Worm (Caenorhabditis elegans) whole organism, midembryonic: Measurements from ENCODE around the gene piit-1.

Experiments used
- T22C8.4 ChIP-seq: fragments of 200-800 bp; sonication (Bioruptor generic); IDR thresholded peaks from 2 replicates; pipeline ENCODE4 v1.3.6; 2022; ENCODE audit warnings: missing genetic modification characterization, missing compliant biosample characterization
- cog-1 ChIP-seq: sonication (generic microtip); optimal IDR thresholded peaks from 2 replicates; lab custom pipeline; 2016; ENCODE audit warnings: missing genetic modification characterization, missing compliant biosample characterization
- flt-1 ChIP-seq: fragments of 200-800 bp; sonication (Bioruptor generic); IDR thresholded peaks from 2 replicates; pipeline ENCODE4 v1.3.6; 2022; ENCODE audit warnings: missing genetic modification characterization, missing compliant biosample characterization
- klf-2 ChIP-seq: fragments of 200-800 bp; sonication (Bioruptor generic); conservative IDR thresholded peaks from 2 replicates; pipeline ENCODE4 v1.3.6; 2022; ENCODE audit warnings: missing genetic modification reagents, missing genetic modification characterization, missing compliant biosample characterization
- med-1 ChIP-seq: sonication (generic microtip); optimal IDR thresholded peaks from 2 replicates; lab custom pipeline; 2017; ENCODE audit warnings: missing genetic modification characterization, mild to moderate bottlenecking, missing compliant biosample characterization, antibody characterized with exemption, missing genetic modification reagents; ENCODE audit not compliant: insufficient read depth
- ref-1 ChIP-seq: fragments of 200-800 bp; sonication (Bioruptor generic); conservative IDR thresholded peaks from 2 replicates; pipeline ENCODE4 v1.3.6; 2022; ENCODE audit warnings: missing genetic modification reagents, missing genetic modification characterization, missing compliant biosample characterization
- tab-1 ChIP-seq: fragments of 200-800 bp; sonication (Bioruptor generic); IDR thresholded peaks from 2 replicates; pipeline ENCODE4 v1.3.6; 2022; ENCODE audit warnings: missing genetic modification characterization, missing compliant biosample characterization
- ztf-23 ChIP-seq: fragments of 200-800 bp; sonication (Bioruptor generic); IDR thresholded peaks from 2 replicates; pipeline ENCODE4 v1.3.6; 2022; ENCODE audit warnings: missing genetic modification reagents, missing genetic modification characterization, missing compliant biosample characterization
- ztf-29 ChIP-seq: fragments of 200-800 bp; sonication (Bioruptor generic); IDR thresholded peaks from 2 replicates; pipeline ENCODE4 v1.3.6; 2022; ENCODE audit warnings: missing genetic modification reagents, missing genetic modification characterization, missing compliant biosample characterization

Gene piit-1

ce11 chrV:11572803-11573490, 37.0 kb downstream of the piit-1 start, which contains the start of the genes H12C20.7 and nhr-68:
Gene H12C20.7 (minus strand): TSS chrV:11572990.
Gene nhr-68 (plus strand): TSS chrV:11573440.
- TF ChIP-seq klf-2 (GFP tag; lab: Robert Waterston, UW) (no peak), ref-1 (GFP tag; lab: Robert Waterston, UW) (no peak), ztf-23 (GFP tag; lab: Robert Waterston, UW) (no peak), tab-1 (no peak), med-1 (GFP tag; lab: Kevin White, UChicago) (no peak), ztf-29 (GFP tag; lab: Robert Waterston, UW) (no peak), cog-1 (tag; lab: Kevin White, UChicago) (no peak), flt-1 (GFP tag; lab: Robert Waterston, UW) (no peak), T22C8.4 (GFP tag; lab: Robert Waterston, UW) (no peak)

- TF ChIP-seq med-1 (GFP tag; lab: Kevin White, UChicago) (no peak), klf-2 (GFP tag; lab: Robert Waterston, UW) (no peak), ref-1 (GFP tag; lab: Robert Waterston, UW) (no peak), ztf-23 (GFP tag; lab: Robert Waterston, UW) (no peak), T22C8.4 (GFP tag; lab: Robert Waterston, UW) (no peak), cog-1 (tag; lab: Kevin White, UChicago) (no peak), flt-1 (GFP tag; lab: Robert Waterston, UW) (no peak), tab-1 (no peak), ztf-29 (GFP tag; lab: Robert Waterston, UW) (no peak)
Measured at ce11 chrV:11570169-11570651, 39.7 kb downstream of the piit-1 start, which contains the start of the genes nhr-101 and pms-2. Gene nhr-101 (plus strand): TSS chrV:11570476. Gene pms-2 (minus strand): TSS chrV:11570601.

- TF ChIP-seq ref-1 (GFP tag; lab: Robert Waterston, UW) = no peak
- TF ChIP-seq med-1 (GFP tag; lab: Kevin White, UChicago) = no peak
- no peak for TF ChIP-seq T22C8.4 (GFP tag; lab: Robert Waterston, UW)
- TF ChIP-seq ztf-29 (GFP tag; lab: Robert Waterston, UW) = no peak
- TF ChIP-seq klf-2 (GFP tag; lab: Robert Waterston, UW) = no peak
- no peak for TF ChIP-seq tab-1
- no peak for TF ChIP-seq flt-1 (GFP tag; lab: Robert Waterston, UW)
- no peak for TF ChIP-seq cog-1 (tag; lab: Kevin White, UChicago)
- TF ChIP-seq ztf-23 (GFP tag; lab: Robert Waterston, UW) = no peak
Measured at ce11 chrV:11564573-11564972, 45.4 kb downstream of the piit-1 start, which contains the start of gene srx-87. Gene srx-87 (plus strand): TSS chrV:11564873.

ce11 chrV:11562643-11563042, 47.3 kb downstream of the piit-1 start, which contains the start of gene srx-86:
Gene srx-86 (plus strand): TSS chrV:11562943.
- TF ChIP-seq T22C8.4 (GFP tag; lab: Robert Waterston, UW) (no peak), cog-1 (tag; lab: Kevin White, UChicago) (no peak), med-1 (GFP tag; lab: Kevin White, UChicago) (no peak), klf-2 (GFP tag; lab: Robert Waterston, UW) (no peak), ztf-23 (GFP tag; lab: Robert Waterston, UW) (no peak)
